Worm (Caenorhabditis elegans) whole organism, early embryonic: ENCODE measurements around the gene M01F1.4.

Source experiments
- B0310.2 ChIP-seq: sonication (generic microtip); optimal IDR thresholded peaks from 2 replicates; lab custom pipeline; 2016; ENCODE audit warnings: mild to moderate bottlenecking, missing genetic modification characterization, missing compliant biosample characterization
- F13C5.2 ChIP-seq: sonication (generic microtip); optimal IDR thresholded peaks from 2 replicates; lab custom pipeline; 2017; ENCODE audit warnings: mild to moderate bottlenecking, missing genetic modification characterization, inconsistent platforms, missing compliant biosample characterization
- ama-1 ChIP-seq: fragments of 150-350 bp; optimal IDR thresholded peaks from 2 replicates; lab custom pipeline; 2014
- ceh-13 ChIP-seq: fragments of 200-800 bp; sonication (Bioruptor generic); optimal IDR thresholded peaks from 2 replicates; lab custom pipeline; 2018; ENCODE audit warnings: mild to moderate bottlenecking, missing genetic modification characterization, missing compliant biosample characterization
- ceh-36 ChIP-seq: sonication (generic microtip); optimal IDR thresholded peaks from 2 replicates; lab custom pipeline; 2016; ENCODE audit warnings: missing genetic modification characterization, inconsistent platforms, missing compliant biosample characterization
- ets-7 ChIP-seq: sonication (generic microtip); optimal IDR thresholded peaks from 2 replicates; lab custom pipeline; 2016; ENCODE audit warnings: missing genotype, missing genetic modification characterization, missing compliant biosample characterization
- sea-1 ChIP-seq: fragments of 200-800 bp; sonication (Bioruptor generic); conservative IDR thresholded peaks from 2 replicates; pipeline ENCODE4 v1.3.6; 2022; ENCODE audit warnings: missing genetic modification characterization, missing compliant biosample characterization
- tbx-11 ChIP-seq: fragments of 200-800 bp; sonication (Bioruptor generic); IDR thresholded peaks from 2 replicates; pipeline ENCODE4 v1.3.6; 2022; ENCODE audit warnings: missing genetic modification characterization, missing compliant biosample characterization
- tbx-37 ChIP-seq: fragments of 200-800 bp; sonication (Bioruptor generic); conservative IDR thresholded peaks from 2 replicates; pipeline ENCODE4 v1.3.6; 2022; ENCODE audit warnings: missing genetic modification reagents, missing genetic modification characterization, missing compliant biosample characterization
- tra-4 ChIP-seq: sonication (generic microtip); optimal IDR thresholded peaks from 2 replicates; lab custom pipeline; 2017; ENCODE audit warnings: missing genetic modification characterization, missing compliant biosample characterization

DNA sequence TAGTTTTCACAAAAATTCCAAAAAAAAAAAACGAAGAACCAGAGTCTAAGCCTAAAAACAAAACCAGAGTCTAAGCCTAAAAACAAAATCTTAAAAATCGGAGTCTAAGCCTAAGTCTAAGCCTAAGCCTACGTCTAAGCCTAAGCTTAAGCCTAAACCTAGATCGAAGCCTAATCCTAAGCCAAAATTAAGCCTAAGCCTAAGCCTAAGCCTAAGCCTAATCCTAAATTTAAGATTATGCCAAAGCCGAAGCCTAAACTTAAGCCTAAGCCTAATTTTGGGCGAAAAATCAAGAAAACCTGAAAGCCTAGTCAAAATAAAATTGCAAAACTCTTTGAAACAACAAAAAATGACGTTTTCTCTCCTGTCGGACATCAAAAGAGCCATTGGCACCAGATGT lies 32.5 kb downstream of the M01F1.4 start:
- TF ChIP-seq ama-1 (lab: Kevin White, UChicago), result no peak
- no peak for TF ChIP-seq F13C5.2
- TF ChIP-seq ceh-36, result peak; percentile 80
- TF ChIP-seq B0310.2, result no peak
- no peak for TF ChIP-seq ceh-13
- no peak for TF ChIP-seq tbx-37
- TF ChIP-seq ets-7 (tag; lab: Kevin White, UChicago), result no peak
- TF ChIP-seq tbx-11 (GFP tag; lab: Robert Waterston, UW), result no peak
- no peak for TF ChIP-seq sea-1 (GFP tag; lab: Robert Waterston, UW)
- TF ChIP-seq tra-4 (tag; lab: Kevin White, UChicago), result no peak
